Worm (Caenorhabditis elegans) whole organism, early embryonic: ENCODE data around the gene egl-45.

ENCODE experiments used
- B0310.2 ChIP-seq: sonication (generic microtip); optimal IDR thresholded peaks from 2 replicates; lab custom pipeline; 2016; ENCODE audit warnings: mild to moderate bottlenecking, missing genetic modification characterization, missing compliant biosample characterization
- F13C5.2 ChIP-seq: sonication (generic microtip); optimal IDR thresholded peaks from 2 replicates; lab custom pipeline; 2017; ENCODE audit warnings: mild to moderate bottlenecking, missing genetic modification characterization, inconsistent platforms, missing compliant biosample characterization
- aly-1 ChIP-seq: sonication (generic microtip); optimal IDR thresholded peaks from 2 replicates; lab custom pipeline; 2016; ENCODE audit warnings: missing genetic modification characterization, missing compliant biosample characterization
- ama-1 ChIP-seq: fragments of 150-350 bp; optimal IDR thresholded peaks from 2 replicates; lab custom pipeline; 2014
- ceh-13 ChIP-seq: fragments of 200-800 bp; sonication (Bioruptor generic); optimal IDR thresholded peaks from 2 replicates; lab custom pipeline; 2018; ENCODE audit warnings: mild to moderate bottlenecking, missing genetic modification characterization, missing compliant biosample characterization
- ets-7 ChIP-seq: sonication (generic microtip); optimal IDR thresholded peaks from 2 replicates; lab custom pipeline; 2016; ENCODE audit warnings: missing genotype, missing genetic modification characterization, missing compliant biosample characterization
- flt-1 ChIP-seq: fragments of 200-800 bp; sonication (Bioruptor generic); IDR thresholded peaks from 2 replicates; pipeline ENCODE4 v1.3.6; 2022; ENCODE audit warnings: missing genetic modification characterization, missing compliant biosample characterization
- hmbx-1 ChIP-seq: sonication (generic microtip); optimal IDR thresholded peaks from 2 replicates; lab custom pipeline; 2016; ENCODE audit warnings: mild to moderate bottlenecking, missing genetic modification characterization, missing compliant biosample characterization
- hmg-4 ChIP-seq: fragments of 200-800 bp; sonication (Bioruptor generic); optimal IDR thresholded peaks from 2 replicates; lab custom pipeline; 2018; ENCODE audit warnings: mild to moderate bottlenecking, missing genetic modification characterization, missing compliant biosample characterization
- pes-1 ChIP-seq: fragments of 200-800 bp; sonication (Bioruptor generic); IDR thresholded peaks from 2 replicates; pipeline ENCODE4 v1.3.6; 2022; ENCODE audit warnings: missing genetic modification reagents, missing genetic modification characterization, missing compliant biosample characterization
- scrt-1 ChIP-seq: fragments of 200-800 bp; sonication (Bioruptor generic); IDR thresholded peaks from 2 replicates; pipeline ENCODE4 v1.3.6; 2022; ENCODE audit warnings: missing genetic modification characterization, missing compliant biosample characterization
- tbx-11 ChIP-seq: fragments of 200-800 bp; sonication (Bioruptor generic); IDR thresholded peaks from 2 replicates; pipeline ENCODE4 v1.3.6; 2022; ENCODE audit warnings: missing genetic modification characterization, missing compliant biosample characterization
- tbx-37 ChIP-seq: fragments of 200-800 bp; sonication (Bioruptor generic); conservative IDR thresholded peaks from 2 replicates; pipeline ENCODE4 v1.3.6; 2022; ENCODE audit warnings: missing genetic modification reagents, missing genetic modification characterization, missing compliant biosample characterization
- tra-4 ChIP-seq: sonication (generic microtip); optimal IDR thresholded peaks from 2 replicates; lab custom pipeline; 2017; ENCODE audit warnings: missing genetic modification characterization, missing compliant biosample characterization

- TF ChIP-seq F13C5.2 (tag; lab: Kevin White, UChicago) = no peak
- no peak for TF ChIP-seq tra-4 (tag; lab: Kevin White, UChicago)
- TF ChIP-seq pes-1 (GFP tag; lab: Robert Waterston, UW) = no peak
- no peak for TF ChIP-seq ama-1 (lab: Kevin White, UChicago)
- TF ChIP-seq tbx-11 (GFP tag; lab: Robert Waterston, UW) = no peak
- TF ChIP-seq hmbx-1 (tag; lab: Kevin White, UChicago) = no peak
- TF ChIP-seq hmg-4 = no peak
- no peak for TF ChIP-seq tbx-37
- no peak for TF ChIP-seq flt-1 (GFP tag; lab: Robert Waterston, UW)
- no peak for TF ChIP-seq scrt-1 (GFP tag; lab: Robert Waterston, UW)
- no peak for TF ChIP-seq B0310.2 (tag; lab: Kevin White, UChicago)
- no peak for TF ChIP-seq ceh-13 (GFP tag; lab: Kevin White, UChicago)
- TF ChIP-seq aly-1 = no peak
- TF ChIP-seq ets-7 = no peak
Measured at ce11 chrIII:7775983-7776440, 52.4 kb downstream of the egl-45 start, which contains the start of gene bath-15.
